Worm (Caenorhabditis elegans): Measurements from ENCODE around the gene tmem-145.

DNA sequence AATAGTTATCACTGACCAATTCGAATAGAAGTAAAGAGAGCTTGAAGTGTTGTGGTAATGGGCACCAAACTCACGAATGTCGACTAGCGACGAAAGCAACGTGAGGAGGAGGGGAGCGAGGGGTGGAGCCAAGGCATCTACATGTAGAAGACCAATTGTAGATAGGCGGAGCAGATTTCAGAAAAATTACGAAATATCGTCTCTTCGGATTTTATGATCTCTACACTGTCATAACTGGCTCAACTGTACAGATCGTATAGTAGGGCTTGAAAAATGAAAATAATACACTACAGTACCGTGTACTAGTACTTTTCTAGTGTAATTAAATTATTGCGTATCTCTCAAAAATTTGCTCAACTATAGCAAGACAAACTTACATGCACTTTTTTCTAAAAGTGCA, 19.4 kb upstream of the tmem-145 start, which contains the start of gene W03G11.4:
- TF ChIP-seq pha-4 (tag; optimal IDR thresholded peaks at IDR 0.05) (no peak), let-607 (tag; optimal IDR thresholded peaks at IDR 0.05) (no peak), nhr-90 (tag; optimal IDR thresholded peaks at IDR 0.05) (no peak), egl-44 (GFP tag; IDR thresholded peaks at IDR 0.05) (no peak), lin-35 (GFP tag; optimal IDR thresholded peaks at IDR 0.05) (no peak), Y56A3A.18 (GFP tag; IDR thresholded peaks at IDR 0.05) (no peak), C06A6.2 (GFP tag; conservative IDR thresholded peaks at IDR 0.05) (no peak), snpc-1.3 (tag; optimal IDR thresholded peaks at IDR 0.05; ENCODE audit: insufficient read depth) (no peak), aptf-2 (GFP tag; conservative IDR thresholded peaks at IDR 0.05) (no peak), nhr-179 (tag; optimal IDR thresholded peaks at IDR 0.05) (no peak), ztf-22 (GFP tag; optimal IDR thresholded peaks at IDR 0.05) (no peak), T26A5.8 (tag; optimal IDR thresholded peaks at IDR 0.05) (no peak), lir-1 (GFP tag; conservative IDR thresholded peaks at IDR 0.05) (no peak)
